Worm (Caenorhabditis elegans): ENCODE measurements around the gene hlh-15.

Gene hlh-15

ce11 chrX:2426932-2427331 lies 13.8 kb upstream of the hlh-15 start:
- TF ChIP-seq flt-1 (GFP tag; IDR thresholded peaks at IDR 0.05): no peak
- no peak for TF ChIP-seq klf-2 (GFP tag; conservative IDR thresholded peaks at IDR 0.05)
- no peak for TF ChIP-seq med-1 (GFP tag; optimal IDR thresholded peaks at IDR 0.05; ENCODE audit: insufficient read depth)
- no peak for TF ChIP-seq tab-1 (GFP tag; IDR thresholded peaks at IDR 0.05)
- no peak for TF ChIP-seq ztf-23 (GFP tag; IDR thresholded peaks at IDR 0.05)
- no peak for TF ChIP-seq ztf-29 (GFP tag; IDR thresholded peaks at IDR 0.05)
- no peak for TF ChIP-seq cog-1 (tag; optimal IDR thresholded peaks at IDR 0.05)
- no peak for TF ChIP-seq ref-1 (GFP tag; conservative IDR thresholded peaks at IDR 0.05)
- TF ChIP-seq T22C8.4 (GFP tag; IDR thresholded peaks at IDR 0.05): no peak

DNA sequence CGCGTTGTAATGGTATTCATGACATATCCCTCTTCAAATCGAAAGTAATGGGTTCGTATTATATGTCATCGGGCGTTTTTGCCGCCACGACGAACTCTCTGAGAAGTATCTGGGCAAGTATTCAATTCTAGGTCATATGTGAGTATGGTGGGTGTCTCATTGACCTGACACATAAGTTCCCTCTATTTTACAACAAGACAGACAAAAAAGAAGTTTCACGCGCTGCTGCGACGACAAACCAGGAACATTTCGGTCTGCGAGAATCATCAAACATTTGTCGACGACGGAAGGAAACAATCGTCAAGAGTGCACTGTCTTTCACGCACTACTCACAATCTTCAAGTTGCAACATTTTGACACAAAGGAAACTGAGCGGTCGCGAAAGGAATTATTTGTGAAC lies 12.1 kb upstream of the hlh-15 start:
- no peak for TF ChIP-seq med-1 (GFP tag; optimal IDR thresholded peaks at IDR 0.05; ENCODE audit: insufficient read depth)
- no peak for TF ChIP-seq tab-1 (GFP tag; IDR thresholded peaks at IDR 0.05)
- TF ChIP-seq ztf-29 (GFP tag; IDR thresholded peaks at IDR 0.05): no peak
- no peak for TF ChIP-seq T22C8.4 (GFP tag; IDR thresholded peaks at IDR 0.05)
- TF ChIP-seq cog-1 (tag; optimal IDR thresholded peaks at IDR 0.05): no peak
- no peak for TF ChIP-seq klf-2 (GFP tag; conservative IDR thresholded peaks at IDR 0.05)
- no peak for TF ChIP-seq ref-1 (GFP tag; conservative IDR thresholded peaks at IDR 0.05)
- TF ChIP-seq flt-1 (GFP tag; IDR thresholded peaks at IDR 0.05): no peak
- TF ChIP-seq ztf-23 (GFP tag; IDR thresholded peaks at IDR 0.05): no peak

DNA sequence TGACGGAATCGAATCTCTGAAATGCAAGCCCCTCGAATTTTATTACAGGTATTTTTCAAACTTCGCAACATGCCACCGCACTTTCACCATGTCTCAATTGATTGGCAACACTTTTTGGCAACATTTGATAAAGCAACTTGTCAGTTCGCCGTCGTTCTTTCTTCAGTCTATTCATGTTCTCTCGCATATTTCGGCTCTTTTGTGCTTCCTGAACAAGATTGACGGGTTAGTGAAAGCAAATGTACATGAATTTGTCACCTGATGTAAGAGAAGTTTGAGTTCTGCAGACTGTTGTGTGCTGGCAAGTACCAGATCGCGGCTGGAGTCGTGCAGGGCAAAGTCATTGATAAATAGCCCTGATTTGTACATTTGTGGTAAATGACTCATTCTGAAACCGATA lies 8.9 kb upstream of the hlh-15 start:
- TF ChIP-seq ref-1 (GFP tag; conservative IDR thresholded peaks at IDR 0.05) (no peak), ztf-23 (GFP tag; IDR thresholded peaks at IDR 0.05) (no peak), flt-1 (GFP tag; IDR thresholded peaks at IDR 0.05) (no peak), T22C8.4 (GFP tag; IDR thresholded peaks at IDR 0.05) (no peak), klf-2 (GFP tag; conservative IDR thresholded peaks at IDR 0.05) (no peak), tab-1 (GFP tag; IDR thresholded peaks at IDR 0.05) (no peak), cog-1 (tag; optimal IDR thresholded peaks at IDR 0.05) (no peak), med-1 (GFP tag; optimal IDR thresholded peaks at IDR 0.05; ENCODE audit: insufficient read depth) (no peak), ztf-29 (GFP tag; IDR thresholded peaks at IDR 0.05) (no peak)

- TF ChIP-seq tab-1 (GFP tag; IDR thresholded peaks at IDR 0.05) (no peak), ztf-23 (GFP tag; IDR thresholded peaks at IDR 0.05) (no peak), cog-1 (tag; optimal IDR thresholded peaks at IDR 0.05) (no peak), ref-1 (GFP tag; conservative IDR thresholded peaks at IDR 0.05) (no peak), T22C8.4 (GFP tag; IDR thresholded peaks at IDR 0.05) (no peak), flt-1 (GFP tag; IDR thresholded peaks at IDR 0.05) (no peak), klf-2 (GFP tag; conservative IDR thresholded peaks at IDR 0.05) (no peak), med-1 (GFP tag; optimal IDR thresholded peaks at IDR 0.05; ENCODE audit: insufficient read depth) (no peak), ztf-29 (GFP tag; IDR thresholded peaks at IDR 0.05) (no peak)
Observed at ce11 chrX:2419777-2420176, 6.6 kb upstream of the hlh-15 start, which contains the start of gene glr-7. glr-7 (minus strand) TSS chrX:2419877.

- TF ChIP-seq ztf-23 (GFP tag; IDR thresholded peaks at IDR 0.05) (no peak), T22C8.4 (GFP tag; IDR thresholded peaks at IDR 0.05) (no peak), ref-1 (GFP tag; conservative IDR thresholded peaks at IDR 0.05) (no peak), tab-1 (GFP tag; IDR thresholded peaks at IDR 0.05) (no peak), cog-1 (tag; optimal IDR thresholded peaks at IDR 0.05) (no peak), flt-1 (GFP tag; IDR thresholded peaks at IDR 0.05) (no peak), med-1 (GFP tag; optimal IDR thresholded peaks at IDR 0.05; ENCODE audit: insufficient read depth) (no peak), ztf-29 (GFP tag; IDR thresholded peaks at IDR 0.05) (no peak), klf-2 (GFP tag; conservative IDR thresholded peaks at IDR 0.05) (no peak)
Observed at ce11 chrX:2410978-2411377, 2.2 kb downstream of the hlh-15 start.

DNA sequence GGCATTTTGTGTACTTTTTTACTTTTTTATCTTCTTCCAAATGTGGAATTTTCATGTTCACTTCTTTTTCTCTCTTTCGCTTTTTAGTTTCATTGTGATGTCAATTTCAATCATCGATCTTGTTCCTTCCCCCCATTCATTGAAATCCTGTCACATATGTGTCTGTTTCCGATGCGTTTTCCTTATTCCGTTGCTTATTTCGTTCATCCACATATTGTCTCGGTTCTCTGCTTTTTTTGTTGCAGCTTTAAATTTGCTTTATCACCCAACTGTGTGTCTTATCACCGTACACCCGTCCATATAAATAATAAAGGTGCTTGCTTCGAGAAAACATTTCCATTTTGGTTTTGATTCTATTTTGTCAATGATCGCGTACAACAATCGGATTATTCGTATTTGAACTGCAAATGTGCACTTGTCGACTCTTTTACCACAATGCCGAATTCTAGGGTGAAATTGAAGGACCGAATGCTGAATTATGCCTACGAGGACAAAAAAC lies 3.9 kb downstream of the hlh-15 start, which contains the start of the genes C43H6.12 and trpp-12:
Gene C43H6.12 (plus strand): TSS at position 365 of the 499 bp plus-strand sequence.
Gene trpp-12 (plus strand): TSS at position 449 of the 499 bp plus-strand sequence.
- TF ChIP-seq T22C8.4 (GFP tag; IDR thresholded peaks at IDR 0.05) (no peak), ztf-23 (GFP tag; IDR thresholded peaks at IDR 0.05) (no peak)

DNA sequence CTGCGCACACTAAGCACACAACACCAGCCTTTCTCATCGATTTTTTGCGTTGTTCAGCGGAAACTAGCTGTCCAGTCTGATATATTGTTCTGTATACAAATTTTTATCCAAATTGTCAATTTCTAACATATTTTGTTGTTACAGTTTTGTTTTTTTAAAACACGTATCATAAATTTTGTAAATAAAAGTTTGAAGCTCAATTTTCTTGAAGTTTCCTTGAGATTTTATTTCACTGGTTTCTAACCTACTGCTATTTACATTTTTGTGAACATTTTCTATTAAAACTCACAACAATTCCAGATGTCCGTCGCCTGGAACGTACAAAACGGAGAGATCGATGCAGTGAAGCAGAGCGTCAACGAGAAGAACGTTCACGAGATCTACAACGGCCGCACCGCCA lies 6.0 kb downstream of the hlh-15 start, which contains the start of gene mtpn-1:
Gene mtpn-1 (plus strand): TSS at position 301 of the 400 bp plus-strand sequence.
- TF ChIP-seq ztf-29 (GFP tag; IDR thresholded peaks at IDR 0.05): no peak
- no peak for TF ChIP-seq T22C8.4 (GFP tag; IDR thresholded peaks at IDR 0.05)
- TF ChIP-seq klf-2 (GFP tag; conservative IDR thresholded peaks at IDR 0.05): no peak
- TF ChIP-seq ztf-23 (GFP tag; IDR thresholded peaks at IDR 0.05): no peak

ce11 chrX:2403724-2404123 lies 9.5 kb downstream of the hlh-15 start, which contains the start of gene C43H6.4:
C43H6.4 (plus strand) TSS chrX:2404024.
- TF ChIP-seq tab-1 (GFP tag; IDR thresholded peaks at IDR 0.05) (no peak), T22C8.4 (GFP tag; IDR thresholded peaks at IDR 0.05) (no peak), flt-1 (GFP tag; IDR thresholded peaks at IDR 0.05) (no peak), ref-1 (GFP tag; conservative IDR thresholded peaks at IDR 0.05) (no peak)

DNA sequence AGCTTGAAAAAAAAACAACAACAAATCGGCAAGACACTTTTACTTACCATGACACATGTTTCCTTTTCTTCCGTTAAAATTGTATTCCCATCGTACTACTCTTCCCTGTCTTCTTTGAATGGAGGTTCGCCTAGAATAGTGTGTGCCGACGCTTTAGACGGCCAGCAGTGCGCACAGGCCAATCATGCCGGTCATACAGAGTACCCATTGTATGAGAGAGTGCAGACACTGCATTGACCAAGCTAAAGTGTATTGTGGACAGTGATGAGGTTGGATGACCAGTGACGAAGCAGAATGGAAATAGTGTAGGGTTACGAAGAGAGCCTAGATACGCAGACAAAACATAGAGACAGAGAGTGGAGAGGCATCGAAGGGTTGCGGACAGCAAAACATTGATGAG lies 11.3 kb downstream of the hlh-15 start, which contains the start of gene dhhc-9:
Gene dhhc-9 (minus strand): TSS at position 154 of the 400 bp plus-strand sequence.
- no peak for TF ChIP-seq klf-2 (GFP tag; conservative IDR thresholded peaks at IDR 0.05)
- no peak for TF ChIP-seq ztf-29 (GFP tag; IDR thresholded peaks at IDR 0.05)
- peak; percentile 27 for TF ChIP-seq cog-1 (tag; optimal IDR thresholded peaks at IDR 0.05)
- TF ChIP-seq flt-1 (GFP tag; IDR thresholded peaks at IDR 0.05): 0 out of 2 replicates have a peak, but pooled peaks have one; percentile 34
- TF ChIP-seq med-1 (GFP tag; optimal IDR thresholded peaks at IDR 0.05; ENCODE audit: insufficient read depth): no peak
- no peak for TF ChIP-seq T22C8.4 (GFP tag; IDR thresholded peaks at IDR 0.05)
- no peak for TF ChIP-seq tab-1 (GFP tag; IDR thresholded peaks at IDR 0.05)
- no peak for TF ChIP-seq ztf-23 (GFP tag; IDR thresholded peaks at IDR 0.05)
- no peak for TF ChIP-seq ref-1 (GFP tag; conservative IDR thresholded peaks at IDR 0.05)

ce11 chrX:2394983-2395382 lies 18.2 kb downstream of the hlh-15 start, which contains the start of gene C43H6.6:
C43H6.6 (plus strand) TSS chrX:2395283.
- no peak for TF ChIP-seq ref-1 (GFP tag; conservative IDR thresholded peaks at IDR 0.05)
- TF ChIP-seq ztf-23 (GFP tag; IDR thresholded peaks at IDR 0.05): no peak
